Worm (Caenorhabditis elegans): ENCODE results near the gene Y51H7C.41.

- TF ChIP-seq egl-27 (tag; optimal IDR thresholded peaks at IDR 0.05) (no peak), R02D3.7 (tag; optimal IDR thresholded peaks at IDR 0.05) (no peak), skn-1 (tag; optimal IDR thresholded peaks at IDR 0.05) (no peak), nhr-11 (tag; optimal IDR thresholded peaks at IDR 0.05) (no peak), fkh-10 (GFP tag; optimal IDR thresholded peaks at IDR 0.05) (no peak), ama-1 (optimal IDR thresholded peaks at IDR 0.05) (no peak), ztf-4 (tag; optimal IDR thresholded peaks at IDR 0.05) (no peak)
These were observed 16.6 kb upstream of the Y51H7C.41 start, which contains the start of gene aat-7 for ce11 chrII:1386478-1386877.

Measured in whole organism, L3 larva.